Fruit fly (Drosophila melanogaster): ENCODE results near the gene hth.
A peak's percentile ranks its signal among the peaks of the same experiment; 100 is the strongest.

Gene hth

DNA sequence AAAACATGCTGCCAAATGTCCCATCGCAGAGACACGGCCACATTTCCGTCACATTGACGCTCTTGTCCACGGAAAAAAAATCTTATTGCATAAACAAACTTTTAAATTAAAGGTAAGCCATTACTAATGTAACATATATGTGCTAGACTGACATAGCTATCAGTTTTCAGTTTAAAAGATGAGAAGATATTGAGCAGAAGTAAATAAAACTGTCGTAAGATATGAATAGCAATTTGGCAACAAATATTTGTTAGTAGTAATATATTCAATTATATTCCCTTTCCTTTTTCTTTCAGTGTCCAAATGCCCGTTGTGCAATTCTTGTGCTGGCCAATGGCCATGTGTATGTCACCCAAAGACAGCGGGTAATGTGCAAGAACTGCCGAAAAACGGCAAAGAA lies 19.4 kb upstream of the hth start (continued):
- TF ChIP-seq CG7745 (tag; optimal IDR thresholded peaks at IDR 0.05) (no peak), MESR4 (GFP tag; optimal IDR thresholded peaks at IDR 0.05) (no peak), CG7271 (tag; optimal IDR thresholded peaks at IDR 0.05) (no peak), aop (GFP tag; IDR thresholded peaks at IDR 0.05) (no peak), zf30C (GFP tag; optimal IDR thresholded peaks at IDR 0.05) (peak; percentile 1), CG42726 (GFP tag; IDR thresholded peaks at IDR 0.05; ENCODE audit: partially characterized antibody) (no peak), onecut (GFP tag; IDR thresholded peaks at IDR 0.05) (no peak), scrt (GFP tag; optimal IDR thresholded peaks at IDR 0.05) (no peak), HmgZ (tag; optimal IDR thresholded peaks at IDR 0.05) (no peak), mld (GFP tag; IDR thresholded peaks at IDR 0.05; ENCODE audit: partially characterized antibody) (no peak), CoRest (tag; optimal IDR thresholded peaks at IDR 0.05) (no peak), Rx (GFP tag; IDR thresholded peaks at IDR 0.05) (no peak), dmrt11E (tag; optimal IDR thresholded peaks at IDR 0.05) (no peak), ara (GFP tag; IDR thresholded peaks at IDR 0.05) (no peak), ap (GFP tag; IDR thresholded peaks at IDR 0.05) (no peak), Hr3 (GFP tag; optimal IDR thresholded peaks at IDR 0.05) (no peak), CG15269 (tag; optimal IDR thresholded peaks at IDR 0.05) (no peak), CG2712 (tag; optimal IDR thresholded peaks at IDR 0.05) (peak; percentile 27), sens (GFP tag) (peak; percentile 74), CG17328 (GFP tag; IDR thresholded peaks at IDR 0.05) (0 out of 2 replicates have a peak, but pooled peaks have one; percentile 12), peb (GFP tag; IDR thresholded peaks at IDR 0.05) (no peak), grau (tag; optimal IDR thresholded peaks at IDR 0.05) (no peak), prd (optimal IDR thresholded peaks at IDR 0.05) (no peak), prd (GFP tag; IDR thresholded peaks at IDR 0.05) (peak; percentile 45; the same call in 2 of the 3 replicates), btn (GFP tag; optimal IDR thresholded peaks at IDR 0.05) (no peak), CG7987 (GFP tag; optimal IDR thresholded peaks at IDR 0.05) (no peak), twi (tag; optimal IDR thresholded peaks at IDR 0.05) (peak; percentile 75), dm (GFP tag; optimal IDR thresholded peaks at IDR 0.05) (no peak), unpg (GFP tag; optimal IDR thresholded peaks at IDR 0.05) (no peak), slbo (GFP tag; IDR thresholded peaks at IDR 0.05) (no peak), CG8281 (tag; optimal IDR thresholded peaks at IDR 0.05) (no peak), bsh (GFP tag; optimal IDR thresholded peaks at IDR 0.05) (no peak), pum (GFP tag; optimal IDR thresholded peaks at IDR 0.05) (no peak), Chrac-16 (GFP tag; optimal IDR thresholded peaks at IDR 0.05) (no peak), gsb-n (tag; optimal IDR thresholded peaks at IDR 0.05) (no peak)

DNA sequence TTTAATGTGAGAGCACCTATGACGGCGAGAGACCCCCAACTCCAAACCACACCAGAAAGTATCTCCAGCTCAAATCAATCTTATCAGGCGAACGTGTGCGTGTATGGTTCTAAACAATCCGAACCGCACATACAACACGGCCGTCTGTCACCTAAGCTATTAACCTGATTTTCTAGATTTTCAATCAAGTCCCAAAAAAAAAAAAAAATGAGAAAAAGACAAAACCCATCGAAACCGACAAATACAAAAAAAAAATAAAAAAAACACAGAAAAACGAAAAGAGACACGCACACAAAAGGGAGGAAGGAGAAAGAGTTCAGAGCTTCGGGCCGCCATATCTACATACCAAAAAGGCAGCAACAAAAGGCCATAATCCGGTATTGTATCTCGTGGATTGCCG lies 17.2 kb upstream of the hth start:
- TF ChIP-seq CG7271 (tag; optimal IDR thresholded peaks at IDR 0.05) (no peak), chinmo (GFP tag; IDR thresholded peaks at IDR 0.05; ENCODE audit: partially characterized antibody) (0 out of 4 replicates have a peak, but pooled peaks have one; percentile 18), abd-A (tag; optimal IDR thresholded peaks at IDR 0.05) (peak; percentile 12), sd (tag; optimal IDR thresholded peaks at IDR 0.05) (peak; percentile 5), CG32772 (GFP tag; IDR thresholded peaks at IDR 0.05) (peak; percentile 58; the same call in 1 of the 2 replicates), Elba2 (GFP tag; optimal IDR thresholded peaks at IDR 0.05) (no peak), grn (GFP tag; optimal IDR thresholded peaks at IDR 0.05) (peak; percentile 77), kni (GFP tag; optimal IDR thresholded peaks at IDR 0.05) (peak; percentile 37), sqz (GFP tag; optimal IDR thresholded peaks at IDR 0.05) (peak; percentile 89), Meics (GFP tag; optimal IDR thresholded peaks at IDR 0.05) (no peak)

All from whole organism, embryonic.